Worm (Caenorhabditis elegans): ENCODE measurements around the gene B0252.8.
A peak's percentile ranks its signal among the peaks of the same experiment; 100 is the strongest.
"Not testable (repeated sequence)": the region's sequence is repeated elsewhere in the genome, so short reads cannot be mapped to it uniquely, and the experiment has no call there.

Gene B0252.8

ce11 chrII:6891176-6891575 is 24.8 kb upstream of the B0252.8 start:
- TF ChIP-seq him-1 (tag; optimal IDR thresholded peaks at IDR 0.05) (no peak), W03F9.2 (tag; optimal IDR thresholded peaks at IDR 0.05) (no peak), dao-5 (tag; optimal IDR thresholded peaks at IDR 0.05) (no peak)

ce11 chrII:6891838-6892237 is 24.1 kb upstream of the B0252.8 start:
- TF ChIP-seq him-1 (tag; optimal IDR thresholded peaks at IDR 0.05), result no peak
- TF ChIP-seq dao-5 (tag; optimal IDR thresholded peaks at IDR 0.05), result no peak
- no peak for TF ChIP-seq W03F9.2 (tag; optimal IDR thresholded peaks at IDR 0.05)

ce11 chrII:6893589-6894245 is 22.2 kb upstream of the B0252.8 start, which contains the start of gene adal-1:
Gene adal-1 (minus strand): TSS chrII:6893639.
- TF ChIP-seq W03F9.2 (tag; optimal IDR thresholded peaks at IDR 0.05), result no peak
- no peak for TF ChIP-seq him-1 (tag; optimal IDR thresholded peaks at IDR 0.05)
- no peak for TF ChIP-seq dao-5 (tag; optimal IDR thresholded peaks at IDR 0.05)

ce11 chrII:6897507-6897906 is 18.5 kb upstream of the B0252.8 start, which contains the start of gene C44B7.11:
Gene C44B7.11 (minus strand): TSS chrII:6897540.
- TF ChIP-seq him-1 (tag; optimal IDR thresholded peaks at IDR 0.05) (no peak), dao-5 (tag; optimal IDR thresholded peaks at IDR 0.05) (no peak), W03F9.2 (tag; optimal IDR thresholded peaks at IDR 0.05) (no peak)

- TF ChIP-seq dao-5 (tag; optimal IDR thresholded peaks at IDR 0.05), result no peak
- TF ChIP-seq W03F9.2 (tag; optimal IDR thresholded peaks at IDR 0.05), result no peak
- no peak for TF ChIP-seq him-1 (tag; optimal IDR thresholded peaks at IDR 0.05)
Observed at ce11 chrII:6898017-6898779, 17.8 kb upstream of the B0252.8 start, which contains the start of gene hrpl-1. Gene hrpl-1 (plus strand): TSS chrII:6898729.

ce11 chrII:6900708-6901107 is 15.3 kb upstream of the B0252.8 start:
- TF ChIP-seq W03F9.2 (tag; optimal IDR thresholded peaks at IDR 0.05), result no peak

ce11 chrII:6901795-6902194 is 14.2 kb upstream of the B0252.8 start, which contains the start of gene psmd-9:
Gene psmd-9 (plus strand): TSS chrII:6902095.
- no peak for TF ChIP-seq him-1 (tag; optimal IDR thresholded peaks at IDR 0.05)
- no peak for TF ChIP-seq W03F9.2 (tag; optimal IDR thresholded peaks at IDR 0.05)
- TF ChIP-seq dao-5 (tag; optimal IDR thresholded peaks at IDR 0.05), result no peak

ce11 chrII:6907657-6908056 is 8.3 kb upstream of the B0252.8 start, which contains the start of gene B0252.3:
Gene B0252.3 (minus strand): TSS chrII:6907757.
- TF ChIP-seq dao-5, W03F9.2, him-1 (tag; optimal IDR thresholded peaks at IDR 0.05): not testable (repeated sequence)

- no peak for TF ChIP-seq W03F9.2 (tag; optimal IDR thresholded peaks at IDR 0.05)
- TF ChIP-seq dao-5 (tag; optimal IDR thresholded peaks at IDR 0.05), result no peak
- no peak for TF ChIP-seq him-1 (tag; optimal IDR thresholded peaks at IDR 0.05)
Observed at ce11 chrII:6908689-6909088, 7.3 kb upstream of the B0252.8 start.

- TF ChIP-seq him-1 (tag; optimal IDR thresholded peaks at IDR 0.05) (no peak), W03F9.2 (tag; optimal IDR thresholded peaks at IDR 0.05) (no peak), dao-5 (tag; optimal IDR thresholded peaks at IDR 0.05) (no peak)
Observed at ce11 chrII:6909568-6910122, 6.3 kb upstream of the B0252.8 start, which contains the start of gene asm-1. Gene asm-1 (plus strand): TSS chrII:6910072.

ce11 chrII:6913309-6913708 is 2.7 kb upstream of the B0252.8 start, which contains the start of gene cyn-10:
Gene cyn-10 (minus strand): TSS chrII:6913365.
- TF ChIP-seq W03F9.2 (tag; optimal IDR thresholded peaks at IDR 0.05) (peak; percentile 15), dao-5 (tag; optimal IDR thresholded peaks at IDR 0.05) (no peak), him-1 (tag; optimal IDR thresholded peaks at IDR 0.05) (peak; percentile 42)

- TF ChIP-seq W03F9.2 (tag; optimal IDR thresholded peaks at IDR 0.05) (no peak), dao-5 (tag; optimal IDR thresholded peaks at IDR 0.05) (no peak), him-1 (tag; optimal IDR thresholded peaks at IDR 0.05) (no peak)
Observed at ce11 chrII:6917710-6918109, 1.7 kb downstream of the B0252.8 start, which contains the start of gene B0252.11. Gene B0252.11 (minus strand): TSS chrII:6917810.

- no peak for TF ChIP-seq dao-5 (tag; optimal IDR thresholded peaks at IDR 0.05)
- TF ChIP-seq him-1 (tag; optimal IDR thresholded peaks at IDR 0.05), result no peak
- TF ChIP-seq W03F9.2 (tag; optimal IDR thresholded peaks at IDR 0.05), result no peak
Observed at ce11 chrII:6918862-6919261, 2.9 kb downstream of the B0252.8 start, which contains the start of gene B0252.5. Gene B0252.5 (minus strand): TSS chrII:6918878.

Data from whole organism, L4/young adult.